Worm (Caenorhabditis elegans) whole organism, L1 larva: ENCODE data around the gene srh-105.

Source experiments
- F16B12.6 ChIP-seq: fragments of 150-350 bp; optimal IDR thresholded peaks from 2 replicates; lab custom pipeline; 2014; ENCODE audit warnings: missing biosample characterization, missing genetic modification characterization
- ceh-63 ChIP-seq: fragments of 200-800 bp; sonication (Bioruptor generic); optimal IDR thresholded peaks from 2 replicates; lab custom pipeline; 2018; ENCODE audit warnings: mild to moderate bottlenecking, missing genetic modification characterization, missing compliant biosample characterization
- nhr-12 ChIP-seq: sonication (generic microtip); optimal IDR thresholded peaks from 2 replicates; lab custom pipeline; 2017; ENCODE audit warnings: missing biosample characterization, missing genetic modification characterization
- nhr-237 ChIP-seq: fragments of 150-350 bp; optimal IDR thresholded peaks from 2 replicates; lab custom pipeline; 2014; ENCODE audit warnings: missing biosample characterization, missing genetic modification characterization
- rnt-1 ChIP-seq: sonication (generic microtip); optimal IDR thresholded peaks from 2 replicates; lab custom pipeline; 2016; ENCODE audit warnings: mild to moderate bottlenecking, missing genetic modification characterization, moderate library complexity, missing compliant biosample characterization
- unc-130 ChIP-seq: fragments of 150-350 bp; optimal IDR thresholded peaks from 2 replicates; lab custom pipeline; 2017; ENCODE audit warnings: missing biosample characterization, missing genetic modification characterization, inconsistent platforms

ce11 chrII:511968-512367 lies 2.8 kb upstream of the srh-105 start:
- no peak for TF ChIP-seq F16B12.6 (tag; lab: Kevin White, UChicago)
- no peak for TF ChIP-seq unc-130 (tag; lab: Kevin White, UChicago)
- TF ChIP-seq nhr-237 (tag; lab: Kevin White, UChicago), result no peak
- TF ChIP-seq rnt-1 (tag; lab: Kevin White, UChicago), result no peak
- TF ChIP-seq nhr-12 (tag; lab: Kevin White, UChicago), result no peak
- no peak for TF ChIP-seq ceh-63
